Worm (Caenorhabditis elegans): Measurements from ENCODE around the gene pssy-2.

- TF ChIP-seq flt-1 (GFP tag; IDR thresholded peaks at IDR 0.05) (no peak), klf-2 (GFP tag; conservative IDR thresholded peaks at IDR 0.05) (no peak), ztf-29 (GFP tag; IDR thresholded peaks at IDR 0.05) (no peak), T22C8.4 (GFP tag; IDR thresholded peaks at IDR 0.05) (no peak)
These were observed 9.4 kb upstream of the pssy-2 start, which contains the start of the genes abcf-2 and T27E9.2 for ce11 chrIII:13462138-13462634.
